Worm (Caenorhabditis elegans): Measurements from ENCODE around the gene lron-7.

ce11 chrX:7265348-7265747, 26.6 kb upstream of the lron-7 start, which contains the start of gene F46H5.2:
- TF ChIP-seq lin-39 (tag; optimal IDR thresholded peaks at IDR 0.05): no peak
- no peak for TF ChIP-seq nhr-77 (tag; optimal IDR thresholded peaks at IDR 0.05)
- no peak for TF ChIP-seq zag-1 (tag; optimal IDR thresholded peaks at IDR 0.05)
- no peak for TF ChIP-seq snpc-4 (tag; optimal IDR thresholded peaks at IDR 0.05)
- TF ChIP-seq unc-62 (GFP tag; optimal IDR thresholded peaks at IDR 0.05): no peak
- no peak for TF ChIP-seq tbx-2 (tag; optimal IDR thresholded peaks at IDR 0.05)
- no peak for TF ChIP-seq lin-15B (tag; optimal IDR thresholded peaks at IDR 0.05)
- no peak for TF ChIP-seq mdl-1 (tag; optimal IDR thresholded peaks at IDR 0.05)
- TF ChIP-seq nhr-43 (tag; optimal IDR thresholded peaks at IDR 0.05; ENCODE audit: poor library complexity, severe bottlenecking): no peak
- TF ChIP-seq fos-1 (tag; optimal IDR thresholded peaks at IDR 0.05): no peak
- no peak for TF ChIP-seq nhr-76 (tag; optimal IDR thresholded peaks at IDR 0.05)
- TF ChIP-seq sea-2 (GFP tag; optimal IDR thresholded peaks at IDR 0.05): no peak
- no peak for TF ChIP-seq ZK546.5 (tag; optimal IDR thresholded peaks at IDR 0.05)
- TF ChIP-seq hmg-11 (tag; optimal IDR thresholded peaks at IDR 0.05): no peak
